Worm (Caenorhabditis elegans): ENCODE data around the gene unc-76.

- TF ChIP-seq elt-3 (tag; optimal IDR thresholded peaks at IDR 0.05) (no peak), unc-30 (tag; optimal IDR thresholded peaks at IDR 0.05) (no peak), dpl-1 (GFP tag; optimal IDR thresholded peaks at IDR 0.05) (no peak), lin-39 (tag; optimal IDR thresholded peaks at IDR 0.05) (no peak), ceh-88 (GFP tag; IDR thresholded peaks at IDR 0.05) (no peak), lin-13 (GFP tag; optimal IDR thresholded peaks at IDR 0.05) (no peak), hpl-2 (GFP tag; optimal IDR thresholded peaks at IDR 0.05) (no peak)
Measured at ce11 chrV:15055873-15056272, 15.7 kb upstream of the unc-76 start, which contains the start of gene C25D7.16.
